Fruit fly (Drosophila melanogaster): Measurements from ENCODE around the gene CG31126.

DNA sequence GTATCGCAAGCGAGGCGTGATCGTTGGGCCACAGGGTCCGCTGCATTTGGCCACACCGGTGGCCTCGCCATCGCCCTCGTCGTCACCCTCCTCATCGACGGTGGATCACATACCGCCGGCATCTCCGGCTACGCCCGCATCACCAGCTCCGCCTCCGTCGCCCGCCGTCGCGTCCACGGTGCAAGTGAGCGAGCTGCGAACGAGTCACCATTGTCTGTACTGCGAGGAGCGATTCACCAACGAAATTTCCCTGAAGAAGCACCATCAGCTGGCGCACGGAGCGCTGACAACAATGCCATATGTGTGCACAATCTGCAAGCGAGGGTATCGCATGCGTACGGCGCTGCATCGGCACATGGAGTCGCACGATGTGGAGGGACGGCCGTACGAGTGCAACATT is 38.9 kb upstream of the CG31126 start:
- TF ChIP-seq kay (GFP tag; ENCODE audit: borderline replicate concordance) (no peak), pad (GFP tag; optimal IDR thresholded peaks at IDR 0.05) (no peak), Clk (GFP tag; optimal IDR thresholded peaks at IDR 0.05) (no peak), toe (GFP tag; optimal IDR thresholded peaks at IDR 0.05) (no peak), CG14711 (tag; optimal IDR thresholded peaks at IDR 0.05) (no peak)

All from whole organism, adult.